Fruit fly (Drosophila melanogaster): ENCODE data around the gene CG14506.

dm6 chr3R:29308802-29309405 lies 11.9 kb upstream of the CG14506 start:
- TF ChIP-seq Ets98B (GFP tag; IDR thresholded peaks at IDR 0.05) (no peak), CG14655 (GFP tag; optimal IDR thresholded peaks at IDR 0.05) (no peak)

Data from whole organism, pupa.